Fruit fly (Drosophila melanogaster): ENCODE results near the gene CG8419.

CG8419 gene

dm6 chr2L:8185008-8185407 is 21.0 kb upstream of the CG8419 start:
- TF ChIP-seq CG33017 (tag; optimal IDR thresholded peaks at IDR 0.05) (no peak), Crg-1 (GFP tag; optimal IDR thresholded peaks at IDR 0.05) (no peak), CG12768 (GFP tag; optimal IDR thresholded peaks at IDR 0.05) (no peak), toe (GFP tag; optimal IDR thresholded peaks at IDR 0.05) (no peak), pad (GFP tag; optimal IDR thresholded peaks at IDR 0.05) (no peak), Hr96 (GFP tag; optimal IDR thresholded peaks at IDR 0.05) (no peak), cic (GFP tag; optimal IDR thresholded peaks at IDR 0.05) (no peak), ovo (GFP tag; optimal IDR thresholded peaks at IDR 0.05) (no peak), CG7101 (tag; optimal IDR thresholded peaks at IDR 0.05) (no peak), CG11617 (GFP tag; optimal IDR thresholded peaks at IDR 0.05) (no peak), CG1620 (GFP tag; optimal IDR thresholded peaks at IDR 0.05) (no peak)

- TF ChIP-seq Clk (GFP tag; optimal IDR thresholded peaks at IDR 0.05) (no peak), CG12768 (GFP tag; optimal IDR thresholded peaks at IDR 0.05) (no peak), cic (GFP tag; optimal IDR thresholded peaks at IDR 0.05) (no peak), kay (GFP tag; ENCODE audit: borderline replicate concordance) (no peak), Crg-1 (GFP tag; optimal IDR thresholded peaks at IDR 0.05) (no peak), ovo (GFP tag; optimal IDR thresholded peaks at IDR 0.05) (no peak), Hr96 (GFP tag; optimal IDR thresholded peaks at IDR 0.05) (no peak), CG14711 (tag; optimal IDR thresholded peaks at IDR 0.05) (no peak)
These were observed 15.3 kb upstream of the CG8419 start, which contains the start of gene CG34134 for dm6 chr2L:8190681-8191080. CG34134 (minus strand) TSS chr2L:8190781.

- TF ChIP-seq CG14711 (tag; optimal IDR thresholded peaks at IDR 0.05) = no peak
- no peak for TF ChIP-seq cnc (optimal IDR thresholded peaks at IDR 0.05)
- no peak for TF ChIP-seq CG5204 (GFP tag; optimal IDR thresholded peaks at IDR 0.05)
- TF ChIP-seq CG12768 (GFP tag; optimal IDR thresholded peaks at IDR 0.05) = no peak
- no peak for TF ChIP-seq Hr96 (GFP tag; optimal IDR thresholded peaks at IDR 0.05)
- no peak for TF ChIP-seq cic (GFP tag; optimal IDR thresholded peaks at IDR 0.05)
- no peak for TF ChIP-seq toe (GFP tag; optimal IDR thresholded peaks at IDR 0.05)
- no peak for TF ChIP-seq CG7101 (tag; optimal IDR thresholded peaks at IDR 0.05)
- TF ChIP-seq bab1 (GFP tag; optimal IDR thresholded peaks at IDR 0.05) = no peak
- no peak for TF ChIP-seq ovo (GFP tag; optimal IDR thresholded peaks at IDR 0.05)
- TF ChIP-seq CG7045 (GFP tag; optimal IDR thresholded peaks at IDR 0.05) = no peak
- no peak for TF ChIP-seq Crg-1 (GFP tag; optimal IDR thresholded peaks at IDR 0.05)
- no peak for TF ChIP-seq CG33017 (tag; optimal IDR thresholded peaks at IDR 0.05)
- TF ChIP-seq pad (GFP tag; optimal IDR thresholded peaks at IDR 0.05) = no peak
- no peak for TF ChIP-seq Clk (GFP tag; optimal IDR thresholded peaks at IDR 0.05)
- no peak for TF ChIP-seq kay (GFP tag; ENCODE audit: borderline replicate concordance)
- no peak for TF ChIP-seq CG11617 (GFP tag; optimal IDR thresholded peaks at IDR 0.05)
These were observed 10.1 kb upstream of the CG8419 start for dm6 chr2L:8195722-8196323.

DNA sequence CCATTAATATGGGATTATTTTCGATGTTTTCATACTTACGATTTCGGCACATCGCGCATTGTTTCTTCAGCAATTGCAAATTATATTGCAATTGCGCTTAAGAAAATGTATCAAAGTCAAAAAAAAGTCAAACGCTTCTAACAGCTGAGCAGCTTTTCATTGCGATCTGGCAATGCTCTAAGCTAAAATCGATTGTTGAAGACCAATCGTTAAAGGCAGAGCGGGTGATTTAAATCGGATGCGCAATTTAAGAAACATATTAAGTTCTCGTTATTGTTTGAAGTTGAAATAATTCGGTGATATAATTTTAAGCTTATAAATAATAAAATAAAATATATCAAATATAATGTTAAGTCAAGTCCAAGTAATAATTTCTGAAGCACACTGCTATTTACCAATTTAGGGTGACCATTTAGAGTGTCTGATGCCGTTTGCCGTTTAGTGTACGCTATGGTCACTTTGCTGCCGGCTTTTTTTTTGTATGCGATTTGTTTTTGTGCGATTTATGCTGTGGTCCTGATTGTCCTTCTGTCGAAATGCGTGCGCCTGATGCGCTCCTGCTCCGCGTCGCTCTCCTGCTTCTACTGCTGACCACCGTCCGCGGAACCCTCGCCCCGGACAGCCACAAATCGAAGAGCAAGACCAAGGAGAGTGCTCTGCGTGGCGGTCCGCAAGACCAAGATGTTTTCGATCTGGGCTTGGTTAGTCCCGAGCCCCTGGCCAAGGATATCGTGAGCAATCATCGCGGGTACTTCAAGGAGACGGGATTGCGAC is 9.0 kb upstream of the CG8419 start, which contains the start of the genes CG8475 and CG8460:
Gene CG8475, minus strand, starts transcription at position 162 of the 774 bp plus-strand sequence.
Gene CG8460, plus strand, starts transcription at position 437 of the 774 bp plus-strand sequence.
- peak; percentile 37 for TF ChIP-seq Crg-1 (GFP tag; optimal IDR thresholded peaks at IDR 0.05)
- no peak for TF ChIP-seq bab1 (GFP tag; optimal IDR thresholded peaks at IDR 0.05)

DNA sequence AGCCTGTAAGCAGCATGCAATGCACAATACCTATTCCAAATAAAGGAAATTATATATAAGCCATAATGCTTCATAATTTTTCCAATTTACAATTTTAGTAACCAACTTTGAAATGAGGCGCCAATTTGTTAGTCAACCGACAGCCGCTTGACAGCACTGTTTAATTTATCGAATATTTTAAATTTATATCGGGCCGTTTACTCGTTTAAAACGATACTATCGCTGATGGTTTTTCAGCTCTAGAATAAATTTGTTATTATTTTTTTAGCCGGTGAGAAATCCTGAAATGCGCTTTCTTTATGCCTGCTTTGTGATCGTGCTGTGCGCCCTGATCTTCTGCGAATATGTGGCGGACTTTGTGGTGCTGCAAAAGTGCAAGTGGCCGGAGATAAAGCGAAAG is 7.2 kb upstream of the CG8419 start, which contains the start of gene PGAP5:
Gene PGAP5, plus strand, starts transcription at position 126 of the 400 bp plus-strand sequence.
- TF ChIP-seq CG1620 (GFP tag; optimal IDR thresholded peaks at IDR 0.05) (peak; percentile 61), cic (GFP tag; optimal IDR thresholded peaks at IDR 0.05) (peak; percentile 50), Hr96 (GFP tag; optimal IDR thresholded peaks at IDR 0.05) (no peak), CG11617 (GFP tag; optimal IDR thresholded peaks at IDR 0.05) (no peak), CG7101 (tag; optimal IDR thresholded peaks at IDR 0.05) (peak; percentile 60), CG7045 (GFP tag; optimal IDR thresholded peaks at IDR 0.05) (no peak), Mnt (GFP tag; optimal IDR thresholded peaks at IDR 0.05) (peak; percentile 33), CG33017 (tag; optimal IDR thresholded peaks at IDR 0.05) (peak; percentile 5), bab1 (GFP tag; optimal IDR thresholded peaks at IDR 0.05) (peak; percentile 21), cnc (optimal IDR thresholded peaks at IDR 0.05) (no peak), Clk (GFP tag; optimal IDR thresholded peaks at IDR 0.05) (no peak), toe (GFP tag; optimal IDR thresholded peaks at IDR 0.05) (no peak), ovo (GFP tag; optimal IDR thresholded peaks at IDR 0.05) (no peak), CG14711 (tag; optimal IDR thresholded peaks at IDR 0.05) (no peak), Crg-1 (GFP tag; optimal IDR thresholded peaks at IDR 0.05) (peak; percentile 59), tj (GFP tag; optimal IDR thresholded peaks at IDR 0.05) (no peak), kay (GFP tag; ENCODE audit: borderline replicate concordance) (no peak), CG12768 (GFP tag; optimal IDR thresholded peaks at IDR 0.05) (no peak), CG5204 (GFP tag; optimal IDR thresholded peaks at IDR 0.05) (no peak), pad (GFP tag; optimal IDR thresholded peaks at IDR 0.05) (peak; percentile 51)

DNA sequence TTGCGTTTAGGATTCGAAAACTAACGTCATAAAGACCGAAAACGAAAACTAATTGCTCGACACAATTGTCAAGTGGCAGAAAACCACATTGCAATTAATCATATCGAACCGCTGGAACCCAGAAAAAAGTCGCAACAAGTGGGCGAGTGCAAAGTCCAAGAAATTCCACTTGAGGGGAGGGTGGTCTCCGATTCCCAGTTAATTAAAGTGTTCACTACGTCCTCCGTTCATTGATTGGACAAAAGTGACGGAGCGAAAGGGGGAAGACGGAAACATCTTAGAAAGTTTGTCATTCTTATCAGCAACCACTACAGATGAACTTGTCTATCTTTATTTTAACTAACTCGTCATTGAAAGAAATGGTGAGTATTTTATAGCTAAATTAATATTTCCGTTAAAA is 3.4 kb upstream of the CG8419 start:
- TF ChIP-seq cic (GFP tag; optimal IDR thresholded peaks at IDR 0.05) (peak; percentile 97), CG12768 (GFP tag; optimal IDR thresholded peaks at IDR 0.05) (peak; percentile 91), CG14711 (tag; optimal IDR thresholded peaks at IDR 0.05) (no peak), CG33017 (tag; optimal IDR thresholded peaks at IDR 0.05) (peak; percentile 20)
